Worm (Caenorhabditis elegans): ENCODE data around the gene ell-1.

- no peak for TF ChIP-seq him-1 (tag; optimal IDR thresholded peaks at IDR 0.05)
- TF ChIP-seq W03F9.2 (tag; optimal IDR thresholded peaks at IDR 0.05) = no peak
- no peak for TF ChIP-seq dao-5 (tag; optimal IDR thresholded peaks at IDR 0.05)
These were observed 46.6 kb upstream of the ell-1 start for ce11 chrIV:4347578-4348003.
